Worm (Caenorhabditis elegans) whole organism, young adult: ENCODE data around the gene F08F8.9.

Source experiments
- B0035.1 ChIP-seq: sonication (generic microtip); optimal IDR thresholded peaks from 2 replicates; lab custom pipeline; 2016; ENCODE audit warnings: missing genetic modification characterization, mild to moderate bottlenecking, missing compliant biosample characterization, missing genotype, missing genetic modification reagents
- F23B12.7 ChIP-seq: sonication (generic microtip); optimal IDR thresholded peaks from 2 replicates; lab custom pipeline; 2017; ENCODE audit warnings: missing genetic modification characterization, mild to moderate bottlenecking, missing compliant biosample characterization, antibody characterized with exemption, moderate library complexity; ENCODE audit not compliant: insufficient read depth
- F37B4.10 ChIP-seq: fragments of 200-800 bp; sonication (Bioruptor generic); IDR thresholded peaks from 2 replicates; pipeline ENCODE4 v1.3.6; 2022; ENCODE audit warnings: missing genetic modification characterization, missing compliant biosample characterization
- F55B11.4 ChIP-seq: sonication (generic microtip); optimal IDR thresholded peaks from 2 replicates; lab custom pipeline; 2016; ENCODE audit warnings: missing compliant biosample characterization, missing genetic modification characterization, borderline replicate concordance; ENCODE audit not compliant: insufficient read depth
- F57C9.4 ChIP-seq: sonication (generic microtip); optimal IDR thresholded peaks from 2 replicates; lab custom pipeline; 2017; ENCODE audit warnings: mild to moderate bottlenecking, missing genetic modification characterization, missing compliant biosample characterization
- K11D2.4 ChIP-seq: fragments of 200-800 bp; sonication (Bioruptor generic); IDR thresholded peaks from 2 replicates; pipeline ENCODE4 v1.3.6; 2022; ENCODE audit warnings: missing genetic modification reagents, missing genetic modification characterization, missing compliant biosample characterization
- Y53G8AR.9 ChIP-seq: fragments of 200-800 bp; sonication (Bioruptor generic); conservative IDR thresholded peaks from 2 replicates; pipeline ENCODE4 v1.3.6; 2022; ENCODE audit warnings: missing genetic modification reagents, missing genetic modification characterization, missing compliant biosample characterization
- Y67H2A.10 ChIP-seq: fragments of 200-800 bp; sonication (Bioruptor generic); conservative IDR thresholded peaks from 2 replicates; pipeline ENCODE4 v1.3.6; 2022; ENCODE audit warnings: missing genetic modification reagents, missing genetic modification characterization, missing compliant biosample characterization
- Y79H2A.3 ChIP-seq: fragments of 200-800 bp; sonication (Bioruptor generic); conservative IDR thresholded peaks from 2 replicates; pipeline ENCODE4 v1.3.6; 2022; ENCODE audit warnings: missing genetic modification reagents, missing genetic modification characterization, missing compliant biosample characterization
- ama-1 ChIP-seq, 3 experiments: fragments of 150-350 bp in 1 of 3; sonication (generic microtip) in 2 of 3; optimal IDR thresholded peaks; 2 replicates each; lab custom pipeline; 2014 to 2018; ENCODE audit warnings: missing biosample characterization in 2 of 3, missing genetic modification characterization in 2 of 3, missing genetic modification reagents in 2 of 3
- aptf-2 ChIP-seq: fragments of 200-800 bp; sonication (Bioruptor generic); conservative IDR thresholded peaks from 2 replicates; pipeline ENCODE4 v1.3.6; 2022; ENCODE audit warnings: missing genetic modification reagents, missing genetic modification characterization, missing compliant biosample characterization
- attf-3 ChIP-seq: fragments of 200-800 bp; sonication (Bioruptor generic); conservative IDR thresholded peaks from 2 replicates; pipeline ENCODE4 v1.3.6; 2022; ENCODE audit warnings: missing genetic modification reagents, missing genetic modification characterization, missing compliant biosample characterization
- attf-5 ChIP-seq: fragments of 200-800 bp; sonication (Bioruptor generic); optimal IDR thresholded peaks from 2 replicates; lab custom pipeline; 2018; ENCODE audit warnings: mild to moderate bottlenecking, missing genetic modification characterization, missing compliant biosample characterization
- attf-6 ChIP-seq: fragments of 200-800 bp; sonication (Bioruptor generic); IDR thresholded peaks from 2 replicates; pipeline ENCODE4 v1.3.6; 2022; ENCODE audit warnings: missing genetic modification reagents, missing genetic modification characterization, missing compliant biosample characterization
- bed-2 ChIP-seq: fragments of 200-800 bp; sonication (Bioruptor generic); IDR thresholded peaks from 2 replicates; pipeline ENCODE4 v1.3.6; 2022; ENCODE audit warnings: missing genetic modification reagents, missing genetic modification characterization, missing compliant biosample characterization
- cebp-2 ChIP-seq: fragments of 200-800 bp; sonication (Bioruptor generic); IDR thresholded peaks from 2 replicates; pipeline ENCODE4 v1.3.6; 2022; ENCODE audit warnings: missing genetic modification characterization, missing compliant biosample characterization
- ceh-100 ChIP-seq: fragments of 200-800 bp; sonication (Bioruptor generic); IDR thresholded peaks from 2 replicates; pipeline ENCODE4 v1.3.6; 2022; ENCODE audit warnings: missing genetic modification reagents, missing genetic modification characterization, missing compliant biosample characterization
- ceh-91 ChIP-seq: fragments of 200-800 bp; sonication (Bioruptor generic); IDR thresholded peaks from 2 replicates; pipeline ENCODE4 v1.3.6; 2022; ENCODE audit warnings: missing genetic modification reagents, missing genetic modification characterization, missing compliant biosample characterization
- chd-7 ChIP-seq: sonication (generic microtip); optimal IDR thresholded peaks from 2 replicates; lab custom pipeline; 2016; ENCODE audit warnings: mild to moderate bottlenecking, missing genetic modification characterization, moderate library complexity, missing compliant biosample characterization
- die-1 ChIP-seq: sonication (generic microtip); optimal IDR thresholded peaks from 2 replicates; lab custom pipeline; 2016; ENCODE audit warnings: missing genotype, mild to moderate bottlenecking, missing genetic modification characterization, missing compliant biosample characterization
- dpl-1 ChIP-seq: fragments of 150-350 bp; optimal IDR thresholded peaks from 2 replicates; lab custom pipeline; 2014; ENCODE audit warnings: missing biosample characterization, missing genetic modification reagents, missing genetic modification characterization
- ekl-4 ChIP-seq: fragments of 200-800 bp; sonication (Bioruptor generic); IDR thresholded peaks from 2 replicates; pipeline ENCODE4 v1.3.6; 2022; ENCODE audit warnings: missing genetic modification reagents, missing genetic modification characterization, missing compliant biosample characterization
- let-607 ChIP-seq, 2 experiments: fragments of 200-800 bp in 1 of 2; sonication (Bioruptor generic) in 1 of 2; sonication (generic microtip) in 1 of 2; optimal IDR thresholded peaks; 2 replicates each; lab custom pipeline; 2016 to 2018; ENCODE audit warnings: mild to moderate bottlenecking in 2 of 2, missing compliant biosample characterization in 2 of 2, missing genetic modification characterization in 2 of 2, moderate library complexity in 2 of 2, missing genotype in 1 of 2
- lin-35 ChIP-seq, 3 experiments: fragments of 150-350 bp in 2 of 3; sonication (generic microtip) in 1 of 3; optimal IDR thresholded peaks; 2 replicates each; lab custom pipeline; 2014 to 2018; ENCODE audit warnings: missing biosample characterization in 3 of 3, missing genetic modification characterization in 3 of 3, missing genetic modification reagents in 3 of 3
- madf-8 ChIP-seq: fragments of 200-800 bp; sonication (Bioruptor generic); conservative IDR thresholded peaks from 2 replicates; pipeline ENCODE4 v1.3.6; 2022; ENCODE audit warnings: missing genetic modification reagents, missing genetic modification characterization, missing compliant biosample characterization
- nfya-2 ChIP-seq: fragments of 200-800 bp; sonication (Bioruptor generic); IDR thresholded peaks from 2 replicates; pipeline ENCODE4 v1.3.6; 2022; ENCODE audit warnings: missing genetic modification reagents, missing genetic modification characterization, missing compliant biosample characterization
- nhr-179 ChIP-seq: sonication (generic microtip); optimal IDR thresholded peaks from 2 replicates; lab custom pipeline; 2016; ENCODE audit warnings: mild to moderate bottlenecking, missing genetic modification characterization, missing compliant biosample characterization
- nhr-80 ChIP-seq: sonication (generic microtip); optimal IDR thresholded peaks from 2 replicates; lab custom pipeline; 2016; ENCODE audit warnings: missing genetic modification characterization, missing compliant biosample characterization
- nhr-90 ChIP-seq: sonication (generic microtip); optimal IDR thresholded peaks from 2 replicates; lab custom pipeline; 2016; ENCODE audit warnings: missing genotype, mild to moderate bottlenecking, missing genetic modification characterization, missing compliant biosample characterization
- pbrm-1 ChIP-seq: fragments of 200-800 bp; sonication (Bioruptor generic); IDR thresholded peaks from 2 replicates; pipeline ENCODE4 v1.3.6; 2022; ENCODE audit warnings: missing genetic modification reagents, missing genetic modification characterization, missing compliant biosample characterization
- rec-8 ChIP-seq, 2 experiments: sonication (generic microtip); optimal IDR thresholded peaks; 2 replicates each; lab custom pipeline; 2016; ENCODE audit warnings: mild to moderate bottlenecking in 2 of 2, missing genetic modification characterization in 2 of 2, missing genetic modification reagents in 2 of 2, missing genotype in 2 of 2, missing biosample characterization in 1 of 2, missing compliant biosample characterization in 1 of 2, moderate library complexity in 1 of 2
- repo-1 ChIP-seq: sonication (generic microtip); optimal IDR thresholded peaks from 2 replicates; lab custom pipeline; 2017; ENCODE audit warnings: mild to moderate bottlenecking, missing genetic modification characterization, missing compliant biosample characterization
- tbp1 ChIP-seq: fragments of 200-800 bp; sonication (Bioruptor generic); optimal IDR thresholded peaks from 2 replicates; lab custom pipeline; 2018; ENCODE audit warnings: mild to moderate bottlenecking, missing genetic modification characterization, missing compliant biosample characterization
- unc-62 ChIP-seq: fragments of 150-350 bp; optimal IDR thresholded peaks from 2 replicates; lab custom pipeline; 2014; ENCODE audit warnings: missing biosample characterization, missing genetic modification reagents, missing genetic modification characterization
- zfh-2 ChIP-seq: fragments of 200-800 bp; sonication (Bioruptor generic); conservative IDR thresholded peaks from 2 replicates; pipeline ENCODE4 v1.3.6; 2022; ENCODE audit warnings: missing genetic modification reagents, missing genetic modification characterization, missing compliant biosample characterization
- ztf-3 ChIP-seq: fragments of 200-800 bp; sonication (Bioruptor generic); optimal IDR thresholded peaks from 2 replicates; lab custom pipeline; 2018; ENCODE audit warnings: mild to moderate bottlenecking, missing genetic modification characterization, missing compliant biosample characterization

F08F8.9 gene

DNA sequence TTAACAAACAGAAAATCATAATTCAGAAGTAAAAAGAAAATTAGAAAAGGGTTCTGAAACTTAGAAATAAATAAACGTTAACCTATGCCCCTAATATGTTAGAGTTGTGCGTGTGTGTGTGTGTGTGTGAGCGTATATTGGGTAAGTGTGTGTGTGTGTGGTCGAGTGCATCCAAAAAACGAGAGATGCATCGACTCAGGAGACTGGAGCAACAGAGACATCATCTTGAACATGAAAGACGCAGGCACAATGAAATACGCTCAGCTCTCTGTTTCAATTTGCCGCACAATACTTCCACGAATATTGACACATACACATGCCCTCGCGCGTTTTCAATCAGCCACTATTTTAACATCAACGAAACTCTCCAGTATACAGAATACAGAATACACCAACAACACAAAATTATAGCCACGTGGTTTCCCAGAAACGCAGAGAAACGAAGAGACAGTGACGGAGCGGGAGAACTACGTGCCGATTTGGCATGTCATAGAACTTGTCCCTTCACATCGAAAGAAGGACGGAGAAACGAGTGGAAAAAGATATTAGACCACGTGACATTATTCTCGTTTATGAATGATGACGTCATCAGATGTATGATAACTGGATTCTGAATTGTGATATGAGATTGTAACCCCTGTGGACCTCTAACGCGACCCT lies 22.5 kb upstream of the F08F8.9 start (continued):
- TF ChIP-seq Y67H2A.10 (GFP tag; lab: Robert Waterston, UW) (no peak), Y53G8AR.9 (GFP tag; lab: Robert Waterston, UW) (no peak), ceh-91 (GFP tag; lab: Robert Waterston, UW) (no peak), nfya-2 (GFP tag; lab: Robert Waterston, UW) (no peak), ceh-100 (no peak), B0035.1 (tag; lab: Kevin White, UChicago) (no peak), Y79H2A.3 (GFP tag; lab: Robert Waterston, UW) (no peak), F55B11.4 (tag; lab: Kevin White, UChicago) (no peak), dpl-1 (no peak), attf-6 (GFP tag; lab: Robert Waterston, UW) (no peak), repo-1 (peak; percentile 36), F37B4.10 (no peak), ztf-3 (GFP tag; lab: Kevin White, UChicago) (no peak), nhr-179 (tag; lab: Kevin White, UChicago) (no peak)

DNA sequence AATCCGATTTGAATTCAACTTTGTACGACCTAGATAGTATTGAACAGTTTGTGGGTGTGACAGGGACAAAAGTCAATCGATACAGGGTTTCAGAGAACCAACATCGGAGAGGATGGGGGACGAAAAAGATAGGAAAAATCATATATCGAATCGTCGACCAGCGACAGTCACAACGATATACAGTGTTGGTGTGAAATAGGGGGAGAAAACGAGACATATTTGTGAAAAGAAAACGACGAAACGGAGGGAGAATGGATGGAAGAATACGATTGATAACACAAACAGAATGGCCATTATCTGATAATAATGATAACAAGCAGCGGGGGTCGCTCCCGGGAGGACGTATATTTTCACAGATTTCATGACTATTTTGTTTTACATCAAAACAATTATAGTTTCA lies 21.7 kb upstream of the F08F8.9 start:
- peak; percentile 55 for TF ChIP-seq ama-1 (optimal IDR thresholded peaks at IDR 0.05; lab: Kevin White, UChicago)
- no peak for TF ChIP-seq ama-1 (GFP tag; optimal IDR thresholded peaks at IDR 0.05; lab: Kevin White, UChicago)
- no peak for TF ChIP-seq madf-8 (GFP tag; lab: Robert Waterston, UW)
- TF ChIP-seq die-1 (tag; lab: Kevin White, UChicago): no peak
- TF ChIP-seq nhr-80 (tag; lab: Kevin White, UChicago): peak; percentile 77
- TF ChIP-seq ekl-4 (GFP tag; lab: Robert Waterston, UW): no peak
- no peak for TF ChIP-seq zfh-2 (GFP tag; lab: Robert Waterston, UW)

DNA sequence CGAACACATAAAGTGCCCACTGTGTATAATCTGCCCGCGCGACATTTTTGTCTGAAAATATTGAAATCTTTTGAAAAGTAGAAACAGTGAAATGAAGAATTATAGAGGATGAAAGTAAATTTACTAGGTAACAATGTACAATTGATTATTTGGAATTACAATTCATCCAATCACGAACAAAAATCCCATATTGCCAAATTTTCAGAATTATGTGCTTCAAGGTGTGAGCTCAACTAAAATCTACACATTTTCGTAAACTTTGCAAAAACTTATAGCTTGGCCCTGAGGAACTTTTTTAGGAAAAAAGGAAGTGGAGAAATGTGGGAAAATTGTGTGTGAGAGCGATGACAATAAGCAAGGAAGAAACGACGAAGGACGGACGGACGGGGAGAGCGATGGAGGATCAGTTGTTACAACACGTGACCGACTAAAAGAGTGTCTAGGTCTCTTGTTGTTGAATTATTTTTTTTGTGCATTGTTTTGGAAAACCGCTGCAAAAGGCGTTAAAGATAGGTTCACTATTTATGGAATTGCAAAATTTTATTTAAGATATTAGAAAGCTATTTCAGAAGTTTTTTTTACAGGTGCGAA lies 21.0 kb upstream of the F08F8.9 start, which contains the start of gene mml-1:
mml-1 (minus strand) TSS at position 51 of the 591 bp plus-strand sequence.
- TF ChIP-seq F57C9.4 (tag; lab: Kevin White, UChicago): no peak
- TF ChIP-seq K11D2.4 (GFP tag; lab: Robert Waterston, UW): no peak
- TF ChIP-seq attf-5 (GFP tag; lab: Kevin White, UChicago): no peak
- TF ChIP-seq nhr-90 (tag; lab: Kevin White, UChicago): no peak
- no peak for TF ChIP-seq cebp-2 (GFP tag; lab: Robert Waterston, UW)
- TF ChIP-seq aptf-2 (GFP tag; lab: Robert Waterston, UW): no peak
- peak; percentile 6 for TF ChIP-seq tbp1 (GFP tag; lab: Kevin White, UChicago)
- TF ChIP-seq F23B12.7 (tag; lab: Kevin White, UChicago): no peak
- TF ChIP-seq bed-2 (GFP tag; lab: Robert Waterston, UW): no peak
- no peak for TF ChIP-seq attf-3 (GFP tag; lab: Robert Waterston, UW)
- no peak for TF ChIP-seq madf-8 (GFP tag; lab: Robert Waterston, UW)
- peak; percentile 50 for TF ChIP-seq ama-1 (optimal IDR thresholded peaks at IDR 0.05; lab: Kevin White, UChicago)
- TF ChIP-seq ama-1 (GFP tag; optimal IDR thresholded peaks at IDR 0.05; lab: Kevin White, UChicago): no peak
- TF ChIP-seq lin-35 (GFP tag; optimal IDR thresholded peaks at IDR 0.05; lab: Kevin White, UChicago): no peak
- TF ChIP-seq rec-8 (tag; optimal IDR thresholded peaks at IDR 0.05; lab: Kevin White, UChicago): no peak
- TF ChIP-seq let-607 (tag; optimal IDR thresholded peaks at IDR 0.05; lab: Kevin White, UChicago): no peak
- no peak for TF ChIP-seq chd-7 (tag; lab: Kevin White, UChicago)
- no peak for TF ChIP-seq Y79H2A.3 (GFP tag; lab: Robert Waterston, UW)
- no peak for TF ChIP-seq unc-62 (GFP tag; lab: Kevin White, UChicago)
- 0 out of 2 replicates have a peak, but pooled peaks have one; percentile 6 for TF ChIP-seq pbrm-1 (GFP tag; lab: Robert Waterston, UW)
